Worm (Caenorhabditis elegans) whole organism, midembryonic: ENCODE data around the gene lig-1.
A peak's percentile ranks its signal among the peaks of the same experiment; 100 is the strongest.

Experiments
- T22C8.4 ChIP-seq: fragments of 200-800 bp; sonication (Bioruptor generic); IDR thresholded peaks from 2 replicates; pipeline ENCODE4 v1.3.6; 2022; ENCODE audit warnings: missing genetic modification characterization, missing compliant biosample characterization
- cog-1 ChIP-seq: sonication (generic microtip); optimal IDR thresholded peaks from 2 replicates; lab custom pipeline; 2016; ENCODE audit warnings: missing genetic modification characterization, missing compliant biosample characterization
- flt-1 ChIP-seq: fragments of 200-800 bp; sonication (Bioruptor generic); IDR thresholded peaks from 2 replicates; pipeline ENCODE4 v1.3.6; 2022; ENCODE audit warnings: missing genetic modification characterization, missing compliant biosample characterization
- klf-2 ChIP-seq: fragments of 200-800 bp; sonication (Bioruptor generic); conservative IDR thresholded peaks from 2 replicates; pipeline ENCODE4 v1.3.6; 2022; ENCODE audit warnings: missing genetic modification reagents, missing genetic modification characterization, missing compliant biosample characterization
- med-1 ChIP-seq: sonication (generic microtip); optimal IDR thresholded peaks from 2 replicates; lab custom pipeline; 2017; ENCODE audit warnings: missing genetic modification characterization, mild to moderate bottlenecking, missing compliant biosample characterization, antibody characterized with exemption, missing genetic modification reagents; ENCODE audit not compliant: insufficient read depth
- ref-1 ChIP-seq: fragments of 200-800 bp; sonication (Bioruptor generic); conservative IDR thresholded peaks from 2 replicates; pipeline ENCODE4 v1.3.6; 2022; ENCODE audit warnings: missing genetic modification reagents, missing genetic modification characterization, missing compliant biosample characterization
- tab-1 ChIP-seq: fragments of 200-800 bp; sonication (Bioruptor generic); IDR thresholded peaks from 2 replicates; pipeline ENCODE4 v1.3.6; 2022; ENCODE audit warnings: missing genetic modification characterization, missing compliant biosample characterization
- ztf-23 ChIP-seq: fragments of 200-800 bp; sonication (Bioruptor generic); IDR thresholded peaks from 2 replicates; pipeline ENCODE4 v1.3.6; 2022; ENCODE audit warnings: missing genetic modification reagents, missing genetic modification characterization, missing compliant biosample characterization
- ztf-29 ChIP-seq: fragments of 200-800 bp; sonication (Bioruptor generic); IDR thresholded peaks from 2 replicates; pipeline ENCODE4 v1.3.6; 2022; ENCODE audit warnings: missing genetic modification reagents, missing genetic modification characterization, missing compliant biosample characterization

The lig-1 gene

ce11 chrV:10854197-10854596, 40.3 kb downstream of the lig-1 start:
- TF ChIP-seq med-1, result no peak
- TF ChIP-seq T22C8.4 (GFP tag; lab: Robert Waterston, UW), result no peak
- TF ChIP-seq flt-1 (GFP tag; lab: Robert Waterston, UW), result no peak
- TF ChIP-seq ref-1 (GFP tag; lab: Robert Waterston, UW), result no peak
- TF ChIP-seq ztf-23 (GFP tag; lab: Robert Waterston, UW), result no peak
- no peak for TF ChIP-seq klf-2
- TF ChIP-seq ztf-29 (GFP tag; lab: Robert Waterston, UW), result no peak
- TF ChIP-seq tab-1 (GFP tag; lab: Robert Waterston, UW), result no peak
- TF ChIP-seq cog-1 (tag; lab: Kevin White, UChicago), result no peak

DNA sequence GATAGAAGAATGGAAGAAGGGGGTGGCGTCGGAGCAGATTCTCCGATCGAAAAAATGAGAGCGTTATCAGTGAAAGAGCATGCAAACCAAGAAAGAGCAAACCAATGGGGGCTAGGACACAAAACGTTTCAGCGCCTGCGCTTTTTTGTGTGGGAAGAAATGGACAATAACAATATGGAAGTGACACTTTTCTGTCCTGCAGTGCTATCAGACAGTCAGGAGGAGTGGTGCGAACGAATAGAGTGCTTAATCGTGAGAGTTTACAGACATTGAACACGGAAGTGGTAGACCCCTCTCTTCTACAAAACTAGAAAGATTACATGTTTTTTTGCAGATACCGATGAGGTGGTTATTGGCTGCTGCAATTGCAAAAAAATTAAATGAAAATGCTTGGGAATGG, 41.5 kb downstream of the lig-1 start:
- TF ChIP-seq med-1, result no peak
- no peak for TF ChIP-seq T22C8.4 (GFP tag; lab: Robert Waterston, UW)
- no peak for TF ChIP-seq ztf-23 (GFP tag; lab: Robert Waterston, UW)
- no peak for TF ChIP-seq tab-1 (GFP tag; lab: Robert Waterston, UW)
- no peak for TF ChIP-seq cog-1 (tag; lab: Kevin White, UChicago)
- no peak for TF ChIP-seq ztf-29 (GFP tag; lab: Robert Waterston, UW)
- no peak for TF ChIP-seq flt-1 (GFP tag; lab: Robert Waterston, UW)
- TF ChIP-seq ref-1 (GFP tag; lab: Robert Waterston, UW), result no peak
- no peak for TF ChIP-seq klf-2

- no peak for TF ChIP-seq T22C8.4 (GFP tag; lab: Robert Waterston, UW)
- no peak for TF ChIP-seq klf-2
Observed at ce11 chrV:10856901-10857637, 43.2 kb downstream of the lig-1 start.

ce11 chrV:10858340-10858739, 44.4 kb downstream of the lig-1 start:
- TF ChIP-seq flt-1 (GFP tag; lab: Robert Waterston, UW), result peak; percentile 42; the same call in 1 of the 2 replicates
- TF ChIP-seq T22C8.4 (GFP tag; lab: Robert Waterston, UW), result no peak
- TF ChIP-seq klf-2, result no peak
- TF ChIP-seq ztf-23 (GFP tag; lab: Robert Waterston, UW), result 0 out of 2 replicates have a peak, but pooled peaks have one; percentile 8
- TF ChIP-seq tab-1 (GFP tag; lab: Robert Waterston, UW), result no peak
- TF ChIP-seq cog-1 (tag; lab: Kevin White, UChicago), result no peak

DNA sequence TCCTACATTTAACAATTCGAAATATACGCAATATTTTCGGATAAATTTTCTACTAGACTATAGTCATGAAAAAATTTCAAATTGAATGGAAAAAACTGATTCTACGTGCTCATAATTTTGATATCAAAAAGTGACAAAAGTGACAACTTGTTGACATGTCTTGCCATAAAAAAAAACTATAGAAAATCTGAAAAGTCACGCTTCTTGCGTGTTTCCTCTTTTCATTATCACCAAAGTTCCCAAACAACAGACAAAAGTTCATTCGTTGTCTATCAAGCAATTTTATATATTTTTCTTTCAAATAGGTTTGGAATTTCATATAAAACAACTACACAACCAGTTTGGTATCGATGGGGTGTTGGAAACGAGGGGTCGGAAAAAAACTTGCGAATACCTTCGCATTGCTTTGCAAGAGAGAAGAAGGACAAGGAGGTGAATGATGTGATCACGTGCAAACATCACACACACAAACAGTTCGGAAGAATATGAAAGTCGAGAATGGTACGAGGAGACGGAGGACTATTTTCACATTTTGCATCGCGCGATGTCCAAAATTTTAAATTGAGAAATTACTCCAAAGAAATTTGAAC, 45.2 kb downstream of the lig-1 start:
- no peak for TF ChIP-seq T22C8.4 (GFP tag; lab: Robert Waterston, UW)
- TF ChIP-seq flt-1 (GFP tag; lab: Robert Waterston, UW), result no peak
- TF ChIP-seq ztf-29 (GFP tag; lab: Robert Waterston, UW), result no peak
- no peak for TF ChIP-seq tab-1 (GFP tag; lab: Robert Waterston, UW)
- no peak for TF ChIP-seq ref-1 (GFP tag; lab: Robert Waterston, UW)
- TF ChIP-seq cog-1 (tag; lab: Kevin White, UChicago), result no peak
- TF ChIP-seq med-1, result no peak
- TF ChIP-seq ztf-23 (GFP tag; lab: Robert Waterston, UW), result no peak
- TF ChIP-seq klf-2, result no peak

ce11 chrV:10859775-10860174, 45.9 kb downstream of the lig-1 start:
- no peak for TF ChIP-seq ref-1 (GFP tag; lab: Robert Waterston, UW)
- TF ChIP-seq tab-1 (GFP tag; lab: Robert Waterston, UW), result no peak
- TF ChIP-seq klf-2, result no peak
- TF ChIP-seq T22C8.4 (GFP tag; lab: Robert Waterston, UW), result no peak
- no peak for TF ChIP-seq cog-1 (tag; lab: Kevin White, UChicago)
- TF ChIP-seq ztf-29 (GFP tag; lab: Robert Waterston, UW), result no peak
- no peak for TF ChIP-seq ztf-23 (GFP tag; lab: Robert Waterston, UW)
- no peak for TF ChIP-seq flt-1 (GFP tag; lab: Robert Waterston, UW)
- TF ChIP-seq med-1, result no peak

- TF ChIP-seq ztf-23 (GFP tag; lab: Robert Waterston, UW), result no peak
- TF ChIP-seq med-1, result no peak
- TF ChIP-seq ref-1 (GFP tag; lab: Robert Waterston, UW), result no peak
Observed at ce11 chrV:10860526-10861037, 46.7 kb downstream of the lig-1 start.

DNA sequence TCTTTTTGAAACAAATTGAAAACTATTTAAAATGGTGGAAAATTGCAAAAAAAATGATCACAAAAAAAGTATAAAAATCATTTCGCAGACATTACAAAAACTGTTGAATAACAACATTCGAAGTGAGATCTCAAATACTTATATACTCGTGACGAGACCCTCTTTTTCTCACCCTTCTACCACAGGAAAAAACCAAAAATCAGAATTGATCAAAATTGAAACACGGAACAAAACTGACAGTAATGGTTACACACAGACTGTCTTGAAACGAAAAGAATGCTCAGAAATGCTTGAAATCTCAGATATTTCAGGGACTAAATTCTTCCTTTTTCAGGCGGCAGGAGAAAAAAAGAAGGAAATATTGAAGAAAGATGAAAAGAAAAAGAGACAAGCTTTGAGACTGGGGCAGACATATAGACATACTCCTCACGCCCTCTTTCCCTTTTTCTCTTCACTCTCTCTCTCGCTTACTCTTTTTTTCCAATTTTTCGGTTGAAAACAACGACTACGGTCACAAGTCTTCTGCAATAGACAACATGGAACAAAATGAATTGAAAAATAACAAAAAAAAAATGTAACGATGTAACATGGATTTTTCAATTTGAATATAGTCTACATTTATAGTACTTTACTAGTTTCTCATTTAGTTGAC, 47.8 kb downstream of the lig-1 start:
- TF ChIP-seq ztf-29 (GFP tag; lab: Robert Waterston, UW) (no peak), ref-1 (GFP tag; lab: Robert Waterston, UW) (no peak), tab-1 (GFP tag; lab: Robert Waterston, UW) (no peak), cog-1 (tag; lab: Kevin White, UChicago) (no peak)

DNA sequence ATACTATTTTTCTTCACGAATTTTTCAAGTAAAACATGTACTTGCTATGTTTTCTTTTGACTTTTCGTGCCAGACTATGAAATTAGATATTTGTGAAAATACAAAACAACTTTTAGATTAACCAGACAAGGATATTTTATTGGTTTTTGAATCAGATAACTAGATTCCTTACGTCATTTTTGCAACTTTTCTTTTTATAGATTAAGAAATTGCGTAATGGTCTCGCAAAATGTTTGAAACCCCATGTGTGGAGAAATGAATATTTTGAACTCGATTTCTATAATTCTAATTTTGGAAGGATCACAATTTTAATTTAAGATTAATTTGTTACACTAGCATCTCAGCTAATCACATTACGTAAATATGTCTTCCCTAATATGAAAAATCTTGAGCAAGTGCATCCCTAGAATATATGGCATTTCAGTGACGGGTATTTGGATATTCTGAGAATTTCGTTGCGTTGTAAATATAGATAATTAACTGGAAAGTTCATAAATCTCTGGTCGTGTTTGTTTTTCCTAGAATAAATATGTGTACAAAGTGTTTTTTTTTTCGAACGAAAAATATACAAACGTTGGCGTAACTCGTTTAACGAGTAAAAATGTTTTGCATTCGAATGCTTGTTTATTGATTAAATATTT, 48.7 kb downstream of the lig-1 start:
- no peak for TF ChIP-seq med-1
- no peak for TF ChIP-seq flt-1 (GFP tag; lab: Robert Waterston, UW)
- TF ChIP-seq ztf-23 (GFP tag; lab: Robert Waterston, UW), result no peak
- TF ChIP-seq klf-2, result no peak
- TF ChIP-seq tab-1 (GFP tag; lab: Robert Waterston, UW), result no peak
- TF ChIP-seq T22C8.4 (GFP tag; lab: Robert Waterston, UW), result no peak
- TF ChIP-seq cog-1 (tag; lab: Kevin White, UChicago), result no peak
